Fruit fly (Drosophila melanogaster) whole organism, adult: Measurements from ENCODE around the gene Cralbp.
A peak's percentile ranks its signal among the peaks of the same experiment; 100 is the strongest.

ENCODE experiments used
- CG12768 ChIP-seq: fragments of 200-800 bp; sonication (Bioruptor generic); optimal IDR thresholded peaks from 2 replicates; lab custom pipeline; 2017; ENCODE audit warnings: missing biosample characterization, missing genetic modification characterization, mild to moderate bottlenecking, moderate library complexity, missing genetic modification reagents
- CG14711 ChIP-seq: fragments of 200-800 bp; sonication (Bioruptor generic); optimal IDR thresholded peaks from 2 replicates; lab custom pipeline; 2018; ENCODE audit warnings: missing biosample characterization, mild to moderate bottlenecking, missing genetic modification characterization, moderate library complexity
- CG1620 ChIP-seq: fragments of 200-800 bp; sonication (Bioruptor generic); optimal IDR thresholded peaks from 2 replicates; lab custom pipeline; 2016; ENCODE audit warnings: missing biosample characterization, missing genetic modification characterization
- CG5204 ChIP-seq: fragments of 200-800 bp; sonication (Bioruptor generic); optimal IDR thresholded peaks from 2 replicates; lab custom pipeline; 2016; ENCODE audit warnings: missing biosample characterization, missing genetic modification characterization
- Crg-1 ChIP-seq: fragments of 200-800 bp; sonication (Bioruptor generic); optimal IDR thresholded peaks from 2 replicates; lab custom pipeline; 2016; ENCODE audit warnings: missing biosample characterization, missing genetic modification characterization
- Hr96 ChIP-seq: fragments of 200-800 bp; sonication (Bioruptor generic); optimal IDR thresholded peaks from 2 replicates; lab custom pipeline; 2016; ENCODE audit warnings: missing biosample characterization, missing genetic modification characterization
- bab1 ChIP-seq: fragments of 200-800 bp; sonication (Bioruptor generic); optimal IDR thresholded peaks from 3 replicates; lab custom pipeline; 2019; ENCODE audit warnings: missing biosample characterization, mild to moderate bottlenecking, missing genetic modification characterization, moderate library complexity
- cnc ChIP-seq, 2 experiments: fragments of >200 bp; optimal IDR thresholded peaks; 2 replicates each; lab custom pipeline; 2017
- ovo ChIP-seq: fragments of 200-800 bp; sonication (Bioruptor generic); optimal IDR thresholded peaks from 2 replicates; lab custom pipeline; 2016; ENCODE audit warnings: missing biosample characterization, missing genetic modification characterization
- pad ChIP-seq: fragments of 200-800 bp; sonication (Bioruptor generic); optimal IDR thresholded peaks from 3 replicates; lab custom pipeline; 2017; ENCODE audit warnings: missing biosample characterization, missing genetic modification characterization, mild to moderate bottlenecking, moderate library complexity, missing genetic modification reagents
- tj ChIP-seq: fragments of 200-800 bp; sonication (Bioruptor generic); optimal IDR thresholded peaks from 3 replicates; lab custom pipeline; 2017; ENCODE audit warnings: missing biosample characterization, mild to moderate bottlenecking, missing genetic modification characterization, moderate library complexity

DNA sequence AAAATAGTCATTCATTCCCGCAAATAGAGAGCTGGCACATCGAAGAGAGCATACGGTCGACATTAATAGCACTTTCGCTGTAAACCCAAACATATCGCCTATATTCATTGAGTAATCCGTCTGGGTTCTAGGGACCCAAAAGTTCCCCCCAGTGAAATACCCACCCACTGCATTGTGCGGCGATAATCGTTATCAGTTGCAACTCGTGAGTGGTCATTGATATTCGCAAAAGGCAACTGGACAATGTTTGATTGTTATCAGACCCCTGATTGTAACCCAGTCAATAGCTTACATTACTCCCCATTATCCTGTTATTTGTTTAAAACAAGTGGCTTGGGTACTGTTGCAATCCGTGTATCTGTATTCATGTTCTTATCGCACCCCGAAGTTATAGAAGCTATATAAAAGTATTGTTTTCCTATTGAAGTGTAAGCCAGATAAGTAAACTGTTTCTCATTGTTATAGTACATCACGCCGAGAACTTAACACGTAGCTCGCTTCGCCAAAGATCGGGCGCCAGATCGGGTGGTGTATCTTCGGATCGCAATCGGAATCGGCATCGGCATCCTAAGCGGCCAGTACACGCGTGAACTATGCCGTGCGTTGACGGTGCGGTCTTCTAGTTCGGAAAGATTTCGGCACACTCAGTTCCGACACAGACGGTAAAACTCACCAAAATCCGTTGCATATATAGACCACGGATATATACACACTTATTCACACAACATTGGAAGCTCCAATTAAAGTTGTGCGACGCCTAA is 32.7 kb downstream of the Cralbp start:
- TF ChIP-seq ovo (no peak), bab1 (GFP tag; lab: Kevin White, UChicago) (no peak), CG5204 (GFP tag; lab: Kevin White, UChicago) (no peak), tj (GFP tag; lab: Kevin White, UChicago) (no peak), pad (GFP tag; lab: Kevin White, UChicago) (no peak), Crg-1 (no peak), CG14711 (no peak), CG1620 (GFP tag; lab: Kevin White, UChicago) (no peak), CG12768 (GFP tag; lab: Kevin White, UChicago) (peak; percentile 29), Hr96 (GFP tag; lab: Kevin White, UChicago) (no peak), cnc (optimal IDR thresholded peaks at IDR 0.05; lab: Kevin White, UChicago) (no peak)
